Worm (Caenorhabditis elegans) whole organism, L4 larva: ENCODE data around the gene kqt-1.
A peak's percentile ranks its signal among the peaks of the same experiment; 100 is the strongest.

Experiments used
- F10B5.3 ChIP-seq: sonication (generic microtip); optimal IDR thresholded peaks from 2 replicates; lab custom pipeline; 2016; ENCODE audit warnings: mild to moderate bottlenecking, missing genetic modification characterization, missing compliant biosample characterization
- T20F7.1 ChIP-seq: fragments of 200-800 bp; sonication (Bioruptor generic); optimal IDR thresholded peaks from 2 replicates; lab custom pipeline; 2018; ENCODE audit warnings: mild to moderate bottlenecking, missing genetic modification characterization, missing compliant biosample characterization
- T26A8.4 ChIP-seq: fragments of 200-800 bp; sonication (Bioruptor generic); IDR thresholded peaks from 2 replicates; pipeline ENCODE4 v1.3.6; 2022; ENCODE audit warnings: missing genetic modification characterization, missing compliant biosample characterization
- Y105C5A.15 ChIP-seq: fragments of 200-800 bp; sonication (Bioruptor generic); IDR thresholded peaks from 2 replicates; pipeline ENCODE4 v1.3.6; 2022; ENCODE audit warnings: missing genetic modification characterization, missing compliant biosample characterization
- Y75B8A.6 ChIP-seq: fragments of 200-800 bp; sonication (Bioruptor generic); IDR thresholded peaks from 2 replicates; pipeline ENCODE4 v1.3.6; 2022; ENCODE audit warnings: missing genetic modification reagents, missing genetic modification characterization, missing compliant biosample characterization
- ZK337.2 ChIP-seq: fragments of 200-800 bp; sonication (Bioruptor generic); IDR thresholded peaks from 2 replicates; pipeline ENCODE4 v1.3.6; 2022; ENCODE audit warnings: missing genetic modification reagents, missing genetic modification characterization, missing compliant biosample characterization
- aha-1 ChIP-seq: fragments of 150-350 bp; peaks from one replicate; lab custom pipeline; 2014; ENCODE audit warnings: missing biosample characterization, missing genetic modification characterization
- ama-1 ChIP-seq: fragments of 150-350 bp; optimal IDR thresholded peaks from 2 replicates; lab custom pipeline; 2014; ENCODE audit warnings: inconsistent platforms, mixed read lengths
- ceh-20 ChIP-seq: fragments of 200-800 bp; sonication (Bioruptor generic); IDR thresholded peaks from 2 replicates; pipeline ENCODE4 v1.3.6; 2022; ENCODE audit warnings: missing genetic modification reagents, missing genetic modification characterization, missing compliant biosample characterization
- ceh-44 ChIP-seq: fragments of 200-800 bp; sonication (Bioruptor generic); IDR thresholded peaks from 2 replicates; pipeline ENCODE4 v1.3.6; 2022; ENCODE audit warnings: missing genetic modification reagents, missing genetic modification characterization, missing compliant biosample characterization
- daf-16 ChIP-seq, 3 experiments: sonication (generic microtip); optimal IDR thresholded peaks; 2 replicates each; lab custom pipeline; 2016 to 2017; ENCODE audit warnings: missing genetic modification characterization in 3 of 3, missing genetic modification reagents in 3 of 3, mild to moderate bottlenecking in 2 of 3, missing compliant biosample characterization in 2 of 3, missing biosample characterization in 1 of 3, moderate library complexity in 1 of 3
- dmd-6 ChIP-seq: fragments of 200-800 bp; sonication (Bioruptor generic); IDR thresholded peaks from 2 replicates; pipeline ENCODE4 v1.3.6; 2022; ENCODE audit warnings: missing genetic modification reagents, missing genetic modification characterization, missing compliant biosample characterization
- duxl-1 ChIP-seq: sonication (generic microtip); optimal IDR thresholded peaks from 2 replicates; lab custom pipeline; 2016; ENCODE audit warnings: mild to moderate bottlenecking, missing genetic modification characterization, moderate library complexity, missing compliant biosample characterization; ENCODE audit not compliant: poor library complexity
- dve-1 ChIP-seq: sonication (generic microtip); optimal IDR thresholded peaks from 2 replicates; lab custom pipeline; 2017; ENCODE audit warnings: antibody characterized with exemption, mild to moderate bottlenecking, missing genetic modification characterization, missing compliant biosample characterization; ENCODE audit not compliant: insufficient read depth
- egl-27 ChIP-seq: sonication (generic microtip); optimal IDR thresholded peaks from 3 replicates; lab custom pipeline; 2017; ENCODE audit warnings: missing biosample characterization, missing genetic modification reagents, missing genetic modification characterization
- gei-8 ChIP-seq: fragments of 200-800 bp; sonication (Bioruptor generic); optimal IDR thresholded peaks from 2 replicates; lab custom pipeline; 2018; ENCODE audit warnings: mild to moderate bottlenecking, missing genetic modification characterization, missing compliant biosample characterization
- hlh-11 ChIP-seq: fragments of 200-800 bp; sonication (Bioruptor generic); optimal IDR thresholded peaks from 2 replicates; lab custom pipeline; 2018; ENCODE audit warnings: mild to moderate bottlenecking, missing genetic modification characterization, missing compliant biosample characterization
- hlh-30 ChIP-seq: sonication (generic microtip); optimal IDR thresholded peaks from 2 replicates; lab custom pipeline; 2017; ENCODE audit warnings: antibody characterized with exemption, mild to moderate bottlenecking, missing genetic modification characterization, missing compliant biosample characterization; ENCODE audit not compliant: insufficient read depth
- lim-7 ChIP-seq: fragments of 200-800 bp; sonication (Bioruptor generic); IDR thresholded peaks from 2 replicates; pipeline ENCODE4 v1.3.6; 2022; ENCODE audit warnings: missing genetic modification characterization, missing compliant biosample characterization
- lin-1 ChIP-seq: fragments of 200-800 bp; sonication (Bioruptor generic); IDR thresholded peaks from 2 replicates; pipeline ENCODE4 v1.3.6; 2022; ENCODE audit warnings: missing genetic modification reagents, missing genetic modification characterization, missing compliant biosample characterization
- lin-38 ChIP-seq: fragments of 200-800 bp; sonication (Bioruptor generic); IDR thresholded peaks from 2 replicates; pipeline ENCODE4 v1.3.6; 2022; ENCODE audit warnings: missing genetic modification reagents, missing genetic modification characterization, missing compliant biosample characterization
- lsy-2 ChIP-seq, 2 experiments: fragments of 150-350 bp in 1 of 2; sonication (generic microtip) in 1 of 2; optimal IDR thresholded peaks; 2 replicates each; lab custom pipeline; 2014 to 2017; ENCODE audit warnings: missing biosample characterization in 2 of 2, missing genetic modification characterization in 2 of 2
- madf-9 ChIP-seq: fragments of 200-800 bp; sonication (Bioruptor generic); conservative IDR thresholded peaks from 2 replicates; pipeline ENCODE4 v1.3.6; 2022; ENCODE audit warnings: missing genetic modification reagents, missing genetic modification characterization, missing compliant biosample characterization
- mdl-1 ChIP-seq, 2 experiments: fragments of 150-350 bp in 1 of 2; sonication (generic microtip) in 1 of 2; optimal IDR thresholded peaks; 2 replicates each; lab custom pipeline; 2014 to 2017; ENCODE audit warnings: missing biosample characterization in 2 of 2, missing genetic modification characterization in 2 of 2
- mdt-29 ChIP-seq: fragments of 200-800 bp; sonication (Bioruptor generic); IDR thresholded peaks from 2 replicates; pipeline ENCODE4 v1.3.6; 2022; ENCODE audit warnings: missing genetic modification reagents, missing genetic modification characterization, missing compliant biosample characterization
- mep-1 ChIP-seq: fragments of 150-350 bp; sonication (generic microtip); optimal IDR thresholded peaks from 3 replicates; lab custom pipeline; 2014; ENCODE audit warnings: missing biosample characterization, missing genetic modification characterization
- mxl-2 ChIP-seq: fragments of 200-800 bp; sonication (Bioruptor generic); conservative IDR thresholded peaks from 2 replicates; pipeline ENCODE4 v1.3.6; 2022; ENCODE audit warnings: missing genetic modification reagents, missing genetic modification characterization, missing compliant biosample characterization
- mxl-3 ChIP-seq: fragments of 200-800 bp; sonication (Bioruptor generic); optimal IDR thresholded peaks from 2 replicates; lab custom pipeline; 2018; ENCODE audit warnings: mild to moderate bottlenecking, missing genetic modification characterization, missing compliant biosample characterization
- nhr-102 ChIP-seq: sonication (generic microtip); optimal IDR thresholded peaks from 2 replicates; lab custom pipeline; 2016; ENCODE audit warnings: mild to moderate bottlenecking, missing genetic modification characterization, moderate library complexity, missing compliant biosample characterization
- nhr-11 ChIP-seq: fragments of 150-350 bp; optimal IDR thresholded peaks from 2 replicates; lab custom pipeline; 2014; ENCODE audit warnings: missing biosample characterization, missing genetic modification characterization
- nhr-28 ChIP-seq: fragments of 150-350 bp; optimal IDR thresholded peaks from 2 replicates; lab custom pipeline; 2014; ENCODE audit warnings: missing biosample characterization, missing genetic modification characterization
- nhr-42 ChIP-seq: fragments of 200-800 bp; sonication (Bioruptor generic); IDR thresholded peaks from 2 replicates; pipeline ENCODE4 v1.3.6; 2022; ENCODE audit warnings: missing genetic modification characterization, missing compliant biosample characterization
- nhr-48 ChIP-seq: sonication (generic microtip); optimal IDR thresholded peaks from 2 replicates; lab custom pipeline; 2016; ENCODE audit warnings: mild to moderate bottlenecking, missing genetic modification characterization, missing compliant biosample characterization
- nhr-76 ChIP-seq: fragments of 150-350 bp; optimal IDR thresholded peaks from 2 replicates; lab custom pipeline; 2014; ENCODE audit warnings: missing biosample characterization, missing genetic modification characterization
- nhr-77 ChIP-seq: fragments of 150-350 bp; optimal IDR thresholded peaks from 2 replicates; lab custom pipeline; 2014; ENCODE audit warnings: missing biosample characterization, missing genetic modification characterization
- pqm-1 ChIP-seq: sonication (generic microtip); optimal IDR thresholded peaks from 2 replicates; lab custom pipeline; 2017; ENCODE audit warnings: missing biosample characterization, missing genetic modification characterization
- set-16 ChIP-seq: fragments of 200-800 bp; sonication (Bioruptor generic); IDR thresholded peaks from 2 replicates; pipeline ENCODE4 v1.3.6; 2022; ENCODE audit warnings: missing genetic modification reagents, missing genetic modification characterization, missing compliant biosample characterization
- spr-1 ChIP-seq: sonication (generic microtip); optimal IDR thresholded peaks from 2 replicates; lab custom pipeline; 2016; ENCODE audit warnings: mild to moderate bottlenecking, missing genetic modification characterization, missing compliant biosample characterization
- tra-1 ChIP-seq: fragments of 200-800 bp; sonication (Bioruptor generic); IDR thresholded peaks from 2 replicates; pipeline ENCODE4 v1.3.6; 2022; ENCODE audit warnings: missing genetic modification reagents, missing genetic modification characterization, missing compliant biosample characterization
- unc-62 ChIP-seq, 3 experiments: fragments of 150-350 bp in 1 of 3; sonication (generic microtip); optimal IDR thresholded peaks in 2 of 3; peaks in 1 of 3; 1 replicate in 1 of 3; 2 replicates in 2 of 3; lab custom pipeline; 2014 to 2017; ENCODE audit warnings: missing biosample characterization in 3 of 3, missing genetic modification characterization in 3 of 3, missing genetic modification reagents in 3 of 3, missing genotype in 1 of 3
- zag-1 ChIP-seq: fragments of 150-350 bp; optimal IDR thresholded peaks from 2 replicates; lab custom pipeline; 2014; ENCODE audit warnings: missing biosample characterization, missing genetic modification characterization
- zfp-2 ChIP-seq: sonication (generic microtip); optimal IDR thresholded peaks from 2 replicates; lab custom pipeline; 2016; ENCODE audit warnings: mild to moderate bottlenecking, missing genetic modification characterization, missing compliant biosample characterization
- zip-11 ChIP-seq: fragments of 200-800 bp; sonication (Bioruptor generic); IDR thresholded peaks from 2 replicates; pipeline ENCODE4 v1.3.6; 2022; ENCODE audit warnings: missing genetic modification characterization, missing compliant biosample characterization
- zip-2 ChIP-seq: fragments of 150-350 bp; optimal IDR thresholded peaks from 2 replicates; lab custom pipeline; 2014; ENCODE audit warnings: missing biosample characterization, missing genetic modification characterization
- ztf-7 ChIP-seq: fragments of 150-350 bp; optimal IDR thresholded peaks from 2 replicates; lab custom pipeline; 2014; ENCODE audit warnings: missing biosample characterization, missing genetic modification characterization

kqt-1 gene

DNA sequence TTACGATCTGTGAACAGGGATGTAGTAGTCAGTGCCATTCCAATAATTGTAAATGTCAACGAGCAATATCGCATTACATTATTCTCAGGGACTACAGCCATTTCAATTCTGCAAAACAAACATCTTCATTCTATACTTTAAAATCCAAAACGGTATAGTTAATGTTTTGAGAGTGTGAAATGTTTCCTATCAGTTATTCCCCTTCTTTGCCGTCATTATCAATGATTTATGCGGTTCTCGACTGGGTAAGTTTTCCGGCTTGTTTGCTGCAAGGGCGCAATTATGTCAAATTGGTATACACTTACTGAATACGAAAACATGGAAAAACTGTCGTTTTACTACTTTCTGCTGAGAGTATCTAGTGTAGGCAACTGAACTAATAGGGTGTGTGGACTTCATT is 15.7 kb upstream of the kqt-1 start, which contains the start of gene F23G4.1:
Gene F23G4.1, minus strand, starts transcription at position 101 of the 400 bp plus-strand sequence.
- TF ChIP-seq zip-2 = no peak
- TF ChIP-seq daf-16 (GFP tag; optimal IDR thresholded peaks at IDR 0.05; lab: Kevin White, UChicago) = no peak
- TF ChIP-seq daf-16 (tag; optimal IDR thresholded peaks at IDR 0.05; lab: Kevin White, UChicago) = peak; percentile 45
- TF ChIP-seq, all 104 proteins: peak for 1

- TF ChIP-seq mxl-2 (GFP tag; lab: Robert Waterston, UW) (no peak), lin-1 (GFP tag; lab: Robert Waterston, UW) (0 out of 2 replicates have a peak, but pooled peaks have one; percentile 11), nhr-77 (tag; lab: Kevin White, UChicago) (peak; percentile 51), ceh-20 (GFP tag; lab: Robert Waterston, UW) (no peak), mdl-1 (tag; optimal IDR thresholded peaks at IDR 0.05; lab: Kevin White, UChicago) (peak in 1 of 2 experiments; percentile 23), Y105C5A.15 (no peak), mxl-3 (GFP tag; lab: Kevin White, UChicago) (peak; percentile 25), aha-1 (no peak), ZK337.2 (no peak), dmd-6 (peak; percentile 78), ama-1 (peak; percentile 42), zip-11 (GFP tag; lab: Robert Waterston, UW) (no peak), F10B5.3 (tag; lab: Kevin White, UChicago) (no peak), T26A8.4 (no peak), nhr-102 (tag; lab: Kevin White, UChicago) (peak; percentile 53), unc-62 (GFP tag; optimal IDR thresholded peaks at IDR 0.05 in 1 of 2; lab: Kevin White, UChicago) (no peak), unc-62 (tag; optimal IDR thresholded peaks at IDR 0.05; lab: Kevin White, UChicago) (no peak), spr-1 (tag; lab: Kevin White, UChicago) (no peak), dve-1 (tag; lab: Kevin White, UChicago) (peak; percentile 65), mdt-29 (peak; percentile 55; the same call in 1 of the 2 replicates), nhr-42 (GFP tag; lab: Robert Waterston, UW) (0 out of 2 replicates have a peak, but pooled peaks have one; percentile 23), hlh-11 (peak; percentile 79), zag-1 (tag; lab: Kevin White, UChicago) (no peak), daf-16 (GFP tag; optimal IDR thresholded peaks at IDR 0.05; lab: Kevin White, UChicago) (peak in 1 of 2 experiments; percentile 14), daf-16 (tag; optimal IDR thresholded peaks at IDR 0.05; lab: Kevin White, UChicago) (peak; percentile 93), nhr-28 (tag; lab: Kevin White, UChicago) (peak; percentile 66), nhr-76 (tag; lab: Kevin White, UChicago) (no peak), hlh-30 (tag; lab: Kevin White, UChicago) (peak; percentile 54), zfp-2 (tag; lab: Kevin White, UChicago) (no peak), ceh-44 (no peak), set-16 (GFP tag; lab: Robert Waterston, UW) (no peak), tra-1 (GFP tag; lab: Robert Waterston, UW) (peak; percentile 52; the same call in 1 of the 2 replicates), lim-7 (GFP tag; lab: Robert Waterston, UW) (no peak), nhr-48 (tag; lab: Kevin White, UChicago) (peak; percentile 30), pqm-1 (tag; lab: Kevin White, UChicago) (peak; percentile 67)
These were observed 11.8 kb upstream of the kqt-1 start, which contains the start of gene cpr-6 for ce11 chrX:6606991-6607390. Gene cpr-6, plus strand, starts transcription at chrX:6607207.

- TF ChIP-seq gei-8 (GFP tag; lab: Kevin White, UChicago) = no peak
- TF ChIP-seq nhr-28 (tag; lab: Kevin White, UChicago) = no peak
- no peak for TF ChIP-seq nhr-102 (tag; lab: Kevin White, UChicago)
- no peak for TF ChIP-seq Y75B8A.6 (GFP tag; lab: Robert Waterston, UW)
- no peak for TF ChIP-seq duxl-1
- TF ChIP-seq daf-16 (GFP tag; optimal IDR thresholded peaks at IDR 0.05; lab: Kevin White, UChicago) = no peak
- TF ChIP-seq daf-16 (tag; optimal IDR thresholded peaks at IDR 0.05; lab: Kevin White, UChicago) = peak; percentile 44
- no peak for TF ChIP-seq madf-9 (GFP tag; lab: Robert Waterston, UW)
- no peak for TF ChIP-seq F10B5.3 (tag; lab: Kevin White, UChicago)
- TF ChIP-seq mdl-1 (tag; optimal IDR thresholded peaks at IDR 0.05; lab: Kevin White, UChicago) = peak in 1 of 2 experiments; percentile 10
- TF ChIP-seq mep-1 (tag; lab: Kevin White, UChicago) = no peak
- TF ChIP-seq lin-38 (GFP tag; lab: Robert Waterston, UW) = no peak
- TF ChIP-seq zag-1 (tag; lab: Kevin White, UChicago) = no peak
- no peak for TF ChIP-seq lsy-2 (tag; optimal IDR thresholded peaks at IDR 0.05; lab: Kevin White, UChicago)
- TF ChIP-seq aha-1 = no peak
- peak; percentile 73 for TF ChIP-seq dmd-6
- TF ChIP-seq T20F7.1 (GFP tag; lab: Kevin White, UChicago) = no peak
- TF ChIP-seq mdt-29 = peak; percentile 78
- no peak for TF ChIP-seq egl-27 (tag; lab: Kevin White, UChicago)
- TF ChIP-seq nhr-42 (GFP tag; lab: Robert Waterston, UW) = no peak
- TF ChIP-seq ztf-7 (tag; lab: Kevin White, UChicago) = no peak
- no peak for TF ChIP-seq nhr-11 (tag; lab: Kevin White, UChicago)
- TF ChIP-seq set-16 (GFP tag; lab: Robert Waterston, UW) = no peak
- TF ChIP-seq nhr-77 (tag; lab: Kevin White, UChicago) = peak; percentile 32
These were observed 11.2 kb upstream of the kqt-1 start for ce11 chrX:6607599-6607998.
